Worm (Caenorhabditis elegans): Measurements from ENCODE around the gene F53H1.3.

The F53H1.3 gene

DNA sequence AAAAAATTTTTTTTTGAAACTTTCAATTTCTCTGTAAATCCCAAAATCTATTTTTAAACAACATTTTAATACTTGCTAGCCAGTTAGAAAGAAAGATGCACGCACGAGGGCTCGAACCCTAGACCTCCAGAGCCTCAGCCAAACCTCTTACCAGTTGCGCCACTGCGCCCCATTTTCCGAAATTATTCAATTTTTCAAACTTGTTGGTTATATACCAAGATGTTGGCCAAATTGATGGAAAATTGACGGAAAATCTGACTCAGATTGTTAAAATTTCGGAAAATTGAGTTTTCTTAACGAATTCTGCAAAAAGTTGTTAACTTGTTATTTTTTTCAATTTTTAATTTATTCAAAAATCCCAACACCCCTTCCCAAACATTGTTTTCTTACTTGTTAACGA, 36.8 kb downstream of the F53H1.3 start:
- TF ChIP-seq zip-5 (tag; optimal IDR thresholded peaks at IDR 0.05), result no peak
- TF ChIP-seq nfya-1 (tag; optimal IDR thresholded peaks at IDR 0.05), result no peak
- TF ChIP-seq hlh-6 (tag; optimal IDR thresholded peaks at IDR 0.05), result no peak

DNA sequence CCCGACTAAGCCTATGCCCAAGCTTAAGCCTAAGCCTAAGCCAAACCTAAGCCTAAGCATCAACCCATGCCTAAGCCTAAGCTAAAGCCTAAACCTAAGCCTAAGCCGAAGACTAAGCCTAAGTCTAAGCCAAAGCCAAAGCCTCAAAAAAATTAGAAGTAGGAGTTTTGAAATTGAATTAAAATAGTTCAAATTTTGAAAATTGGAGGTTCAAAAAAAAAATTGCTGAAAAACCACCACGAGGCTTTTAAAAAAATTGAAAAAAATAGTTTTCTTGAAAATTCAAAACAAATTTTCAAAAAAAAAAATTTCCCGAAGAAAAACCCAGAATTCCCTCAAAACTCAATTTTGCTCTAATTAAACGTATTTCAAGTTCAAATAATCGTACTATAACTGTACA, 38.1 kb downstream of the F53H1.3 start:
- no peak for TF ChIP-seq ceh-24 (tag; optimal IDR thresholded peaks at IDR 0.05)
- TF ChIP-seq unc-3 (GFP tag; conservative IDR thresholded peaks at IDR 0.05), result no peak
- TF ChIP-seq unc-3 (tag; optimal IDR thresholded peaks at IDR 0.05), result no peak
- TF ChIP-seq hlh-30 (tag; optimal IDR thresholded peaks at IDR 0.05; ENCODE audit: insufficient read depth), result no peak
- TF ChIP-seq ceh-22 (tag; optimal IDR thresholded peaks at IDR 0.05), result no peak
- TF ChIP-seq hlh-13 (GFP tag; optimal IDR thresholded peaks at IDR 0.05), result no peak
- TF ChIP-seq pros-1 (tag; optimal IDR thresholded peaks at IDR 0.05), result no peak
- no peak for TF ChIP-seq ceh-48 (tag; optimal IDR thresholded peaks at IDR 0.05)
- no peak for TF ChIP-seq unc-42 (tag; optimal IDR thresholded peaks at IDR 0.05)
- no peak for TF ChIP-seq odd-2 (tag; optimal IDR thresholded peaks at IDR 0.05)
- no peak for TF ChIP-seq ceh-18 (tag; optimal IDR thresholded peaks at IDR 0.05)
- TF ChIP-seq eyg-1 (tag; optimal IDR thresholded peaks at IDR 0.05), result no peak
- TF ChIP-seq pqm-1 (tag; optimal IDR thresholded peaks at IDR 0.05), result no peak
- TF ChIP-seq dmd-4 (tag; optimal IDR thresholded peaks at IDR 0.05; ENCODE audit: borderline replicate concordance), result no peak
- no peak for TF ChIP-seq sox-2 (GFP tag; IDR thresholded peaks at IDR 0.05)
- TF ChIP-seq Y22D7AL.16 (tag; optimal IDR thresholded peaks at IDR 0.05), result no peak
- TF ChIP-seq gmeb-2 (tag; optimal IDR thresholded peaks at IDR 0.05), result no peak

DNA sequence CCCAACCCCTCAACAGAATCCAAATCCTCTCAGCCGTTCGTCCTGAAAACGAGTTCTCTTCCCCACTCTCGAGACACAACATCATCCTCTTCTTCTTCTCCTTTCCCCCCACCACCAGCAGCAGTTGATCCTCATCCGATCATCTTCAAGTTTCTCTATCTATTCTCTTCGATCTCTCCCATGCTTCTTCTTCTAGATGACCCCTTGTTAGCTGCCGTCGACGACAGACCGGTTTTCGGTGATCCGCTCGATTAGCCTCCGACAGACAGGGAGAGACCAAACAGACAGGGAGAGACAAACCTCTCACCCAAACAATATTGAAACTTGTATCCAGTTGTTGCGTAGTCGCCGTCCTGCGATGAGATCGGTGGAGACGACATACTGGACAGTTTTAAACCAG, 42.3 kb downstream of the F53H1.3 start:
- TF ChIP-seq rnt-1 (tag; optimal IDR thresholded peaks at IDR 0.05), result peak; percentile 3
- peak; percentile 5 for TF ChIP-seq F13H6.1 (tag; optimal IDR thresholded peaks at IDR 0.05)
- no peak for TF ChIP-seq dmd-4 (tag; optimal IDR thresholded peaks at IDR 0.05; ENCODE audit: borderline replicate concordance)
- TF ChIP-seq hlh-15 (tag; optimal IDR thresholded peaks at IDR 0.05), result no peak

DNA sequence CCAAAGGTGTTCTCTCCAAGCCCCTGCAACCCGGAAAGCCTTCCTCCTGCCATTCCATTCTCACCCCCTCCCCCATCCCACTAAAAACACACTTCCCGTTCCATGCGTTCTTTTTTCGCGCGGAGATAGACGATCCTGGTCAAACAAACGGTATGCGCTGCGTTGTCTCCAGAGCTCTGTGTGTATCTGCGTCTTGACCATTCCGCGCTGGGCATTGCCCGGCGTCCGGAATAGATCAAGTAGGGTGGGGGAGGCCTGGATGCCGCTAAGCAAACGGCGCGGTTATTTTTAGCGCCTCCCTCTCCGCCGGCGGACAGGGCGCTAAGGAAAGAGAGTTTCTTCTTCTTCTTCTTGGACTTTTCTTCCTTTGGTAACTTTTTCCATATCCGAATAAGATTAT, 46.3 kb downstream of the F53H1.3 start:
- no peak for TF ChIP-seq tbx-2 (tag; optimal IDR thresholded peaks at IDR 0.05)
- TF ChIP-seq ceh-18 (tag; optimal IDR thresholded peaks at IDR 0.05), result no peak
- no peak for TF ChIP-seq zip-5 (tag; optimal IDR thresholded peaks at IDR 0.05)
- TF ChIP-seq dmd-4 (tag; optimal IDR thresholded peaks at IDR 0.05; ENCODE audit: borderline replicate concordance), result no peak
- no peak for TF ChIP-seq ceh-45 (GFP tag; IDR thresholded peaks at IDR 0.05)
- no peak for TF ChIP-seq nhr-232 (tag; optimal IDR thresholded peaks at IDR 0.05)
- no peak for TF ChIP-seq T23F11.4 (GFP tag; optimal IDR thresholded peaks at IDR 0.05)
- no peak for TF ChIP-seq K02D7.2 (tag; optimal IDR thresholded peaks at IDR 0.05)
- TF ChIP-seq ceh-6 (GFP tag; optimal IDR thresholded peaks at IDR 0.05), result no peak
- TF ChIP-seq fkh-10 (GFP tag; optimal IDR thresholded peaks at IDR 0.05), result no peak
- no peak for TF ChIP-seq sdc-2 (tag; optimal IDR thresholded peaks at IDR 0.05)

DNA sequence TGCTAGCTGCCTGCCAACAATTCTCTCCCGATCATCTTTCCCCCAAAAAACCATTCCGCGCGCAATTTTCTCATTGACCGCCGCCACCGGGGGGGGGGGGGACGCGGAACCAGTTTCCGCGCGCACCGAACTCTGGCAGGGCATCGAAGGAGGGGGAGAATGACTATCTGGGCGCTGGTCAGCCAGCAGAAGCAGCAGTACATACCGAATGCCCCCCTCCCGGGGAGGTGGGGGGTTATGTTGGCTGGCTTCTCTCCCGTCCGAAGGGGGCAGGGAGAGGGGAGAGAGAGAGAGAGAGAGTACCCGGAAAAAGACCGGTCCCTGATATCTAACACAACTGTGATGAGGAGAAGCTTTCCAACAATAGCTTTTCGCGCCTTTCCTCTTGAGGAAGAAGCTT, 48.7 kb downstream of the F53H1.3 start:
- TF ChIP-seq hlh-13 (GFP tag; optimal IDR thresholded peaks at IDR 0.05) (peak; percentile 23), ceh-34 (tag; optimal IDR thresholded peaks at IDR 0.05) (no peak), ama-1 (optimal IDR thresholded peaks at IDR 0.05) (no peak), ceh-6 (GFP tag; optimal IDR thresholded peaks at IDR 0.05) (peak; percentile 41), unc-3 (GFP tag; conservative IDR thresholded peaks at IDR 0.05) (0 out of 2 replicates have a peak, but pooled peaks have one; percentile 4), unc-3 (tag; optimal IDR thresholded peaks at IDR 0.05) (no peak), unc-86 (tag; optimal IDR thresholded peaks at IDR 0.05) (no peak), ceh-19 (GFP tag; optimal IDR thresholded peaks at IDR 0.05) (no peak), pqm-1 (tag; optimal IDR thresholded peaks at IDR 0.05) (no peak)

All from whole organism, late embryonic.